Worm (Caenorhabditis elegans): Measurements from ENCODE around the gene C26B2.7.
A peak's percentile ranks its signal among the peaks of the same experiment; 100 is the strongest.

Gene C26B2.7

ce11 chrIV:8028372-8028771 is 12.3 kb downstream of the C26B2.7 start:
- TF ChIP-seq him-1 (tag; optimal IDR thresholded peaks at IDR 0.05) (no peak), dao-5 (tag; optimal IDR thresholded peaks at IDR 0.05) (no peak), W03F9.2 (tag; optimal IDR thresholded peaks at IDR 0.05) (no peak)

- TF ChIP-seq W03F9.2 (tag; optimal IDR thresholded peaks at IDR 0.05) (no peak), dao-5 (tag; optimal IDR thresholded peaks at IDR 0.05) (no peak)
Observed at ce11 chrIV:8029413-8029812, 13.3 kb downstream of the C26B2.7 start, which contains the start of gene nhr-31. Gene nhr-31 (minus strand): TSS chrIV:8029513.

- TF ChIP-seq him-1 (tag; optimal IDR thresholded peaks at IDR 0.05): no peak
- TF ChIP-seq W03F9.2 (tag; optimal IDR thresholded peaks at IDR 0.05): no peak
- TF ChIP-seq dao-5 (tag; optimal IDR thresholded peaks at IDR 0.05): no peak
Observed at ce11 chrIV:8030099-8030498, 14.0 kb downstream of the C26B2.7 start.

ce11 chrIV:8032135-8032915 is 16.3 kb downstream of the C26B2.7 start:
- TF ChIP-seq dao-5 (tag; optimal IDR thresholded peaks at IDR 0.05): no peak

- TF ChIP-seq W03F9.2 (tag; optimal IDR thresholded peaks at IDR 0.05): no peak
- no peak for TF ChIP-seq dao-5 (tag; optimal IDR thresholded peaks at IDR 0.05)
- no peak for TF ChIP-seq him-1 (tag; optimal IDR thresholded peaks at IDR 0.05)
Observed at ce11 chrIV:8034182-8034581, 18.1 kb downstream of the C26B2.7 start.

- TF ChIP-seq W03F9.2 (tag; optimal IDR thresholded peaks at IDR 0.05): no peak
- no peak for TF ChIP-seq him-1 (tag; optimal IDR thresholded peaks at IDR 0.05)
- TF ChIP-seq dao-5 (tag; optimal IDR thresholded peaks at IDR 0.05): no peak
Observed at ce11 chrIV:8036492-8036891, 20.4 kb downstream of the C26B2.7 start.

- TF ChIP-seq dao-5 (tag; optimal IDR thresholded peaks at IDR 0.05) (no peak), him-1 (tag; optimal IDR thresholded peaks at IDR 0.05) (peak; percentile 21), W03F9.2 (tag; optimal IDR thresholded peaks at IDR 0.05) (no peak)
Observed at ce11 chrIV:8040610-8041317, 24.7 kb downstream of the C26B2.7 start.

- TF ChIP-seq W03F9.2 (tag; optimal IDR thresholded peaks at IDR 0.05): no peak
- TF ChIP-seq him-1 (tag; optimal IDR thresholded peaks at IDR 0.05): no peak
- no peak for TF ChIP-seq dao-5 (tag; optimal IDR thresholded peaks at IDR 0.05)
Observed at ce11 chrIV:8042005-8042404, 25.9 kb downstream of the C26B2.7 start.

- TF ChIP-seq W03F9.2 (tag; optimal IDR thresholded peaks at IDR 0.05) (no peak), dao-5 (tag; optimal IDR thresholded peaks at IDR 0.05) (no peak), him-1 (tag; optimal IDR thresholded peaks at IDR 0.05) (no peak)
Observed at ce11 chrIV:8042897-8043296, 26.8 kb downstream of the C26B2.7 start.

- TF ChIP-seq him-1 (tag; optimal IDR thresholded peaks at IDR 0.05): no peak
- no peak for TF ChIP-seq dao-5 (tag; optimal IDR thresholded peaks at IDR 0.05)
- no peak for TF ChIP-seq W03F9.2 (tag; optimal IDR thresholded peaks at IDR 0.05)
Observed at ce11 chrIV:8043722-8044121, 27.6 kb downstream of the C26B2.7 start.

ce11 chrIV:8044574-8044973 is 28.5 kb downstream of the C26B2.7 start, which contains the start of gene nhr-258:
Gene nhr-258 (plus strand): TSS chrIV:8044938.
- TF ChIP-seq W03F9.2 (tag; optimal IDR thresholded peaks at IDR 0.05) (no peak), him-1 (tag; optimal IDR thresholded peaks at IDR 0.05) (no peak), dao-5 (tag; optimal IDR thresholded peaks at IDR 0.05) (no peak)

- TF ChIP-seq dao-5 (tag; optimal IDR thresholded peaks at IDR 0.05) (no peak), him-1 (tag; optimal IDR thresholded peaks at IDR 0.05) (no peak), W03F9.2 (tag; optimal IDR thresholded peaks at IDR 0.05) (no peak)
Observed at ce11 chrIV:8048083-8048482, 32.0 kb downstream of the C26B2.7 start.

ce11 chrIV:8052694-8053093 is 36.6 kb downstream of the C26B2.7 start:
- TF ChIP-seq W03F9.2 (tag; optimal IDR thresholded peaks at IDR 0.05): no peak
- TF ChIP-seq him-1 (tag; optimal IDR thresholded peaks at IDR 0.05): no peak
- no peak for TF ChIP-seq dao-5 (tag; optimal IDR thresholded peaks at IDR 0.05)

ce11 chrIV:8053955-8054354 is 37.9 kb downstream of the C26B2.7 start:
- no peak for TF ChIP-seq him-1 (tag; optimal IDR thresholded peaks at IDR 0.05)
- TF ChIP-seq W03F9.2 (tag; optimal IDR thresholded peaks at IDR 0.05): no peak
- TF ChIP-seq dao-5 (tag; optimal IDR thresholded peaks at IDR 0.05): no peak
